Fruit fly (Drosophila melanogaster): ENCODE measurements around the gene CG14785.

CG14785 gene

dm6 chrX:1478276-1479122, 21.6 kb upstream of the CG14785 start, which contains the start of gene rush (continued):
- TF ChIP-seq CG12391 (tag; optimal IDR thresholded peaks at IDR 0.05) (peak; percentile 21), CG12219 (GFP tag; optimal IDR thresholded peaks at IDR 0.05) (no peak), CG10979 (tag; optimal IDR thresholded peaks at IDR 0.05) (no peak), CG3407 (GFP tag; optimal IDR thresholded peaks at IDR 0.05) (no peak), Dref (GFP tag; IDR thresholded peaks at IDR 0.05) (peak; percentile 50), CG6813 (GFP tag; optimal IDR thresholded peaks at IDR 0.05) (no peak), CG12155 (GFP tag; optimal IDR thresholded peaks at IDR 0.05) (peak; percentile 37), Atf-2 (GFP tag; optimal IDR thresholded peaks at IDR 0.05) (no peak), CG7928 (GFP tag; optimal IDR thresholded peaks at IDR 0.05) (no peak), CG12744 (GFP tag; optimal IDR thresholded peaks at IDR 0.05) (no peak), z (GFP tag; IDR thresholded peaks at IDR 0.05) (no peak), Nf-YC (tag; optimal IDR thresholded peaks at IDR 0.05) (no peak), CG4360 (GFP tag; IDR thresholded peaks at IDR 0.05) (peak; percentile 26; the same call in 1 of the 2 replicates), dysf (GFP tag; IDR thresholded peaks at IDR 0.05) (0 out of 3 replicates have a peak, but pooled peaks have one; percentile 18), Optix (GFP tag; IDR thresholded peaks at IDR 0.05) (0 out of 3 replicates have a peak, but pooled peaks have one; percentile 7), Ssrp (tag; optimal IDR thresholded peaks at IDR 0.05) (no peak), Usf (GFP tag; optimal IDR thresholded peaks at IDR 0.05) (no peak), Taf1 (GFP tag; IDR thresholded peaks at IDR 0.05) (0 out of 2 replicates have a peak, but pooled peaks have one; percentile 11), dati (GFP tag; IDR thresholded peaks at IDR 0.05) (no peak), CG31224 (GFP tag; IDR thresholded peaks at IDR 0.05) (no peak), CG10431 (GFP tag; optimal IDR thresholded peaks at IDR 0.05) (no peak), ATbp (GFP tag; optimal IDR thresholded peaks at IDR 0.05) (peak; percentile 4), D19B (GFP tag; optimal IDR thresholded peaks at IDR 0.05) (no peak), gcm (GFP tag; optimal IDR thresholded peaks at IDR 0.05) (no peak), Six4 (GFP tag; optimal IDR thresholded peaks at IDR 0.05) (no peak), CG31441 (GFP tag; IDR thresholded peaks at IDR 0.05) (peak; percentile 49), CG6689 (GFP tag; IDR thresholded peaks at IDR 0.05) (0 out of 2 replicates have a peak, but pooled peaks have one; percentile 12), zfh2 (GFP tag; optimal IDR thresholded peaks at IDR 0.05) (peak; percentile 63), da (GFP tag; optimal IDR thresholded peaks at IDR 0.05) (no peak), CG10267 (tag; optimal IDR thresholded peaks at IDR 0.05) (peak; percentile 91), CG30020 (tag; optimal IDR thresholded peaks at IDR 0.05) (no peak), slbo (GFP tag; IDR thresholded peaks at IDR 0.05) (peak; percentile 74), Dek (tag; optimal IDR thresholded peaks at IDR 0.05) (no peak), h (optimal IDR thresholded peaks at IDR 0.05) (no peak), CG15011 (GFP tag; optimal IDR thresholded peaks at IDR 0.05) (no peak), lola (GFP tag; optimal IDR thresholded peaks at IDR 0.05) (no peak), CG10543 (GFP tag; optimal IDR thresholded peaks at IDR 0.05) (peak; percentile 26), CG10366 (GFP tag; IDR thresholded peaks at IDR 0.05) (peak; percentile 48), MESR4 (GFP tag; optimal IDR thresholded peaks at IDR 0.05) (peak; percentile 97), luna (GFP tag; optimal IDR thresholded peaks at IDR 0.05) (no peak), ewg (GFP tag; optimal IDR thresholded peaks at IDR 0.05) (peak; percentile 26), CG34224 (GFP tag; IDR thresholded peaks at IDR 0.05; ENCODE audit: partially characterized antibody) (no peak), H2.0 (GFP tag; IDR thresholded peaks at IDR 0.05) (peak; percentile 48; the same call in 1 of the 2 replicates), slp2 (GFP tag; optimal IDR thresholded peaks at IDR 0.05) (peak; percentile 16), shn (GFP tag; optimal IDR thresholded peaks at IDR 0.05) (no peak), Stat92E (GFP tag; optimal IDR thresholded peaks at IDR 0.05) (no peak), knrl (GFP tag; IDR thresholded peaks at IDR 0.05; ENCODE audit: partially characterized antibody) (no peak), CG13624 (GFP tag; optimal IDR thresholded peaks at IDR 0.05) (peak; percentile 3), HLH4C (GFP tag; IDR thresholded peaks at IDR 0.05; ENCODE audit: partially characterized antibody) (no peak)

Data from whole organism, embryonic.